Fruit fly (Drosophila melanogaster): ENCODE measurements around the gene RYa-R.

RYa-R gene

DNA sequence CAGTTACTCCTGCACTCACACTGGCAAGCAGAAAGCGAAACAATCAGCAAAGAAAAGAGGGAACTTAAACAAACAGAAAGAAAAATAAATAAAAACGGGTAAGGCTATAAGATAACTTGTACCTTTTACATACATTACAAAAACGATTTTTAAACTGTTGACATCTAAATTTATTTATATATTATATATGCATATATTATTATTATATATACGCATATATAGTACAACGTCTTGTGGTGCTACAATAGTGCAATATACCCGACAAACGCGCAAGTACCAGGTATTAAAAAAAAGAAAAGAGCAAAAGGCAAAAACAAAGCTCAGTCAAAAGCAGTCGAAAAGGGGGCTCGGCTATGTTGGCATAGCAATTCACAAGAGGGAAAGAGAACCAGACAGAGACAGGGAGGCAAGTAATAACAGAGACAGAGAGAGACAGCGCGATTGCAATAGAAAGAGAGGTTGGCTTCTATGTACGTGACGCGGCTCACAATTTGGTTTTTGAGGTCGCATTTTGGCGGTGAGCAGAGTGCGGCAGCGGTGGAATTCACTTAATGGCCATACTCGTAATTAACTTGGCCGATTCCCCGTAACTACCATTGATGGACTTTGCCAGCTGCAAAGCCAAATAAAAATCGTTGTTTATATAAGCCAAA, 42.6 kb upstream of the RYa-R start (continued):
- TF ChIP-seq ap (GFP tag; IDR thresholded peaks at IDR 0.05), result peak; percentile 67
- TF ChIP-seq CG1233 (GFP tag; optimal IDR thresholded peaks at IDR 0.05), result peak; percentile 62
- TF ChIP-seq CG17829 (tag; optimal IDR thresholded peaks at IDR 0.05), result peak; percentile 73
- TF ChIP-seq Dp (GFP tag; optimal IDR thresholded peaks at IDR 0.05), result no peak
- peak; percentile 78 for TF ChIP-seq ase (GFP tag; IDR thresholded peaks at IDR 0.05)
- TF ChIP-seq CG2875 (GFP tag; optimal IDR thresholded peaks at IDR 0.05), result peak; percentile 72
- TF ChIP-seq CG17912 (GFP tag; optimal IDR thresholded peaks at IDR 0.05), result no peak
- peak; percentile 48 for TF ChIP-seq nau (GFP tag; optimal IDR thresholded peaks at IDR 0.05)
- peak; percentile 56 for TF ChIP-seq CG12942 (GFP tag; optimal IDR thresholded peaks at IDR 0.05)
- TF ChIP-seq PHDP (tag; optimal IDR thresholded peaks at IDR 0.05), result peak; percentile 83
- peak; percentile 74 for TF ChIP-seq sob (GFP tag; IDR thresholded peaks at IDR 0.05)
- peak in 1 of 2 experiments; percentile 74 for TF ChIP-seq dpn (GFP tag; optimal IDR thresholded peaks at IDR 0.05)
- peak; percentile 82 for TF ChIP-seq bcd (GFP tag; optimal IDR thresholded peaks at IDR 0.05)
- TF ChIP-seq CG4404 (GFP tag; IDR thresholded peaks at IDR 0.05), result peak; percentile 45
- TF ChIP-seq CG12236 (GFP tag; optimal IDR thresholded peaks at IDR 0.05), result no peak
- peak; percentile 61; the same call in 1 of the 2 replicates for TF ChIP-seq Atf6 (GFP tag; IDR thresholded peaks at IDR 0.05)
- peak; percentile 66 for TF ChIP-seq tio (GFP tag; optimal IDR thresholded peaks at IDR 0.05)
- TF ChIP-seq CG11456 (GFP tag; IDR thresholded peaks at IDR 0.05), result peak; percentile 69; the same call in 2 of the 3 replicates
- TF ChIP-seq CkIIα-i1 (GFP tag; IDR thresholded peaks at IDR 0.05), result no peak
- TF ChIP-seq nom (GFP tag; optimal IDR thresholded peaks at IDR 0.05), result peak; percentile 94
- TF ChIP-seq Doc2 (GFP tag; IDR thresholded peaks at IDR 0.05), result no peak
- TF ChIP-seq CG31224 (GFP tag; IDR thresholded peaks at IDR 0.05), result 0 out of 2 replicates have a peak, but pooled peaks have one; percentile 41
- no peak for TF ChIP-seq prd (optimal IDR thresholded peaks at IDR 0.05)
- peak; percentile 86 for TF ChIP-seq prd (GFP tag; IDR thresholded peaks at IDR 0.05)
- TF ChIP-seq Nf-YA (GFP tag; IDR thresholded peaks at IDR 0.05), result peak; percentile 79
- peak; percentile 40; the same call in 2 of the 3 replicates for TF ChIP-seq sr (GFP tag; IDR thresholded peaks at IDR 0.05)
- peak; percentile 69 for TF ChIP-seq Meics (GFP tag; optimal IDR thresholded peaks at IDR 0.05)
- peak; percentile 29 for TF ChIP-seq CG6854 (GFP tag; optimal IDR thresholded peaks at IDR 0.05)
- TF ChIP-seq gt (GFP tag; IDR thresholded peaks at IDR 0.05), result peak; percentile 52; the same call in 1 of the 2 replicates
- TF ChIP-seq CG10959 (GFP tag; IDR thresholded peaks at IDR 0.05), result peak; percentile 26; the same call in 1 of the 2 replicates
- peak in 1 of 2 experiments; percentile 5 for TF ChIP-seq crp (GFP tag; optimal IDR thresholded peaks at IDR 0.05)
- TF ChIP-seq CG8924 (tag; optimal IDR thresholded peaks at IDR 0.05), result peak; percentile 86
- TF ChIP-seq ssp (GFP tag; IDR thresholded peaks at IDR 0.05), result peak; percentile 78
- TF ChIP-seq CG17328 (GFP tag; IDR thresholded peaks at IDR 0.05), result peak; percentile 88
- TF ChIP-seq CG7987 (GFP tag; optimal IDR thresholded peaks at IDR 0.05), result peak; percentile 13
- TF ChIP-seq Awh (GFP tag; IDR thresholded peaks at IDR 0.05), result peak; percentile 84
- TF ChIP-seq ttk (GFP tag; IDR thresholded peaks at IDR 0.05), result peak; percentile 89
- peak; percentile 74 for TF ChIP-seq croc (GFP tag; conservative IDR thresholded peaks at IDR 0.05)
- no peak for TF ChIP-seq zen2 (GFP tag; IDR thresholded peaks at IDR 0.05; ENCODE audit: partially characterized antibody)
- peak; percentile 25 for TF ChIP-seq CG10543 (GFP tag; optimal IDR thresholded peaks at IDR 0.05)
- peak; percentile 81 for TF ChIP-seq Sox100B (GFP tag; optimal IDR thresholded peaks at IDR 0.05)
- TF ChIP-seq Nf-YC (tag; optimal IDR thresholded peaks at IDR 0.05), result peak; percentile 62
- no peak for TF ChIP-seq usp (GFP tag; optimal IDR thresholded peaks at IDR 0.05)
- no peak for TF ChIP-seq MESR4 (GFP tag; optimal IDR thresholded peaks at IDR 0.05)
- TF ChIP-seq CG1647 (GFP tag; optimal IDR thresholded peaks at IDR 0.05), result peak; percentile 7
- peak; percentile 89 for TF ChIP-seq CG2712 (tag; optimal IDR thresholded peaks at IDR 0.05)
- TF ChIP-seq CG14050 (GFP tag; IDR thresholded peaks at IDR 0.05), result peak; percentile 78
- TF ChIP-seq CG2202 (tag; optimal IDR thresholded peaks at IDR 0.05), result peak; percentile 32
- peak in 1 of 2 experiments; percentile 71 for TF ChIP-seq Pdp1 (GFP tag; optimal IDR thresholded peaks at IDR 0.05)
- TF ChIP-seq CG30403 (GFP tag; optimal IDR thresholded peaks at IDR 0.05), result peak; percentile 55

All from whole organism, embryonic.